Worm (Caenorhabditis elegans): Measurements from ENCODE around the gene T08D10.3.

DNA sequence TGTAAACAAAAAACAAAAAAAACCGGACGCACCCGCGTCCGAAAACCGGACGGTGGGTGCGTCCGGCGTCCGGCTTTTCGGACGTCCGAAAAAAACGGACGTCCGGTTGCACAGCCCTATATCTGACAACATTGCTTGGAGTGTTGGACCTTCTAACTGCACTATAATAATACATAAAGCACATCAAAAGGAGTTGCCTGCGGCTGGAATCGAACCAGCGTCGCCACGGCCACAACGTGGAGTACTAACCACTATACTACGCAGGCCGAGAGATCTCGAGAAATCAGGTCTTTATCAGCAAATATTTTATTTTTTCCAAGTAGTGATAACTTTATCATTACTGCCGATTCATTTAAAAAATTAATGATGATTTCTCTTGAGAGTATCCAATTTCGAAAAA is 38.1 kb downstream of the T08D10.3 start:
- TF ChIP-seq mxl-1 (tag; optimal IDR thresholded peaks at IDR 0.05) (peak; percentile 23), mcd-1 (GFP tag; IDR thresholded peaks at IDR 0.05) (0 out of 2 replicates have a peak, but pooled peaks have one; percentile 20), fkh-3 (tag; optimal IDR thresholded peaks at IDR 0.05) (no peak), ama-1 (optimal IDR thresholded peaks at IDR 0.05) (no peak), ama-1 (GFP tag; optimal IDR thresholded peaks at IDR 0.05) (no peak), ztf-6 (GFP tag; IDR thresholded peaks at IDR 0.05) (no peak), C06A6.2 (GFP tag; conservative IDR thresholded peaks at IDR 0.05) (no peak), F37B4.10 (GFP tag; IDR thresholded peaks at IDR 0.05) (no peak), ceh-79 (tag; optimal IDR thresholded peaks at IDR 0.05) (no peak), him-1 (tag; optimal IDR thresholded peaks at IDR 0.05) (peak; percentile 56), tbx-9 (tag; optimal IDR thresholded peaks at IDR 0.05; ENCODE audit: borderline replicate concordance) (no peak), die-1 (tag; optimal IDR thresholded peaks at IDR 0.05) (peak; percentile 59), B0019.2 (GFP tag; conservative IDR thresholded peaks at IDR 0.05) (no peak), hrde-1 (tag; optimal IDR thresholded peaks at IDR 0.05; ENCODE audit: borderline replicate concordance) (no peak), unc-130 (GFP tag; optimal IDR thresholded peaks at IDR 0.05) (no peak)

Data from whole organism, young adult.